Worm (Caenorhabditis elegans) whole organism, midembryonic: ENCODE results near the gene C13E3.1.

Experiments
- T22C8.4 ChIP-seq: fragments of 200-800 bp; sonication (Bioruptor generic); IDR thresholded peaks from 2 replicates; pipeline ENCODE4 v1.3.6; 2022; ENCODE audit warnings: missing genetic modification characterization, missing compliant biosample characterization
- cog-1 ChIP-seq: sonication (generic microtip); optimal IDR thresholded peaks from 2 replicates; lab custom pipeline; 2016; ENCODE audit warnings: missing genetic modification characterization, missing compliant biosample characterization
- flt-1 ChIP-seq: fragments of 200-800 bp; sonication (Bioruptor generic); IDR thresholded peaks from 2 replicates; pipeline ENCODE4 v1.3.6; 2022; ENCODE audit warnings: missing genetic modification characterization, missing compliant biosample characterization
- klf-2 ChIP-seq: fragments of 200-800 bp; sonication (Bioruptor generic); conservative IDR thresholded peaks from 2 replicates; pipeline ENCODE4 v1.3.6; 2022; ENCODE audit warnings: missing genetic modification reagents, missing genetic modification characterization, missing compliant biosample characterization
- med-1 ChIP-seq: sonication (generic microtip); optimal IDR thresholded peaks from 2 replicates; lab custom pipeline; 2017; ENCODE audit warnings: missing genetic modification characterization, mild to moderate bottlenecking, missing compliant biosample characterization, antibody characterized with exemption, missing genetic modification reagents; ENCODE audit not compliant: insufficient read depth
- ref-1 ChIP-seq: fragments of 200-800 bp; sonication (Bioruptor generic); conservative IDR thresholded peaks from 2 replicates; pipeline ENCODE4 v1.3.6; 2022; ENCODE audit warnings: missing genetic modification reagents, missing genetic modification characterization, missing compliant biosample characterization
- tab-1 ChIP-seq: fragments of 200-800 bp; sonication (Bioruptor generic); IDR thresholded peaks from 2 replicates; pipeline ENCODE4 v1.3.6; 2022; ENCODE audit warnings: missing genetic modification characterization, missing compliant biosample characterization
- ztf-23 ChIP-seq: fragments of 200-800 bp; sonication (Bioruptor generic); IDR thresholded peaks from 2 replicates; pipeline ENCODE4 v1.3.6; 2022; ENCODE audit warnings: missing genetic modification reagents, missing genetic modification characterization, missing compliant biosample characterization
- ztf-29 ChIP-seq: fragments of 200-800 bp; sonication (Bioruptor generic); IDR thresholded peaks from 2 replicates; pipeline ENCODE4 v1.3.6; 2022; ENCODE audit warnings: missing genetic modification reagents, missing genetic modification characterization, missing compliant biosample characterization

Gene C13E3.1

DNA sequence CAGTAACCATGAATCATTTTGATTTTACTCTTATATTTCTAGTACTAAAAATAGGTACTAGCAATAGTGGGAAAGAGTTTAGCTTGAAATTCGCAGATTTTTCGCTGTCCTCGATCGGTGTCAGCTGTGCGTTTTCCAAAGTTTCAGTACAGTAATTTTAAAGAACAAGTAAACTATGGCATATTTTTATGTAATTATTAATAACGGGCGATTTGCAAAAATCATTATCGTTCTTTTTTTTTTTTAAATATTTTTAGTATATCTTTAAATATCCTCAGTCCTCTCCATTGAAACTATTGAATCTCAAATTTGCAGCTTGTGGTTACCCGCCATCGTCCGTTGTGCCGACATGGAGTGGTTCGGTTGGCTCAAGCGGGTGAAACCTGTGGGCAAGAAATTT, at the start of gene C13E3.1:
Gene C13E3.1, plus strand, starts transcription at position 301 of the 400 bp plus-strand sequence.
- TF ChIP-seq klf-2 (GFP tag; lab: Robert Waterston, UW) = no peak
- no peak for TF ChIP-seq T22C8.4
- TF ChIP-seq tab-1 (GFP tag; lab: Robert Waterston, UW) = no peak
- no peak for TF ChIP-seq ref-1 (GFP tag; lab: Robert Waterston, UW)
- TF ChIP-seq ztf-23 = no peak
- no peak for TF ChIP-seq med-1 (GFP tag; lab: Kevin White, UChicago)

DNA sequence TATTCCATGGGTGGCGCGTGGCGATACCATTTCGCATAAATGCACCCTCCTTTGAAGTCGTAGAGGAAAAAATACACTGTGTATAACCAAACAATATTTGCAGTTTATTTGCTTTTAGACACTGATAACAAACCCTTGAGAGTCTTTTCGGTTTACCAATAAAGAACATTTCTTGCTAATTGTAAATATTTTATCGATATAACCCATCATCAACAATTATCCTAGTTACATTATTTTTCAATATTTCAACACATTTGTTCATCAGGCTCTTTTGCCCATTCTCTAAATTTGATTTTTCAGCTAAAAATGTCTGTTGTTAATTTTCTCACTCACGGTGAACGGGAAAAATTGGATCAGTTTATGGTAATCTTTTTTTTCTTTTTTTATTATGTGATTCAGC, 48.9 kb upstream of the C13E3.1 start, which contains the start of gene ubc-23:
Gene ubc-23, plus strand, starts transcription at position 301 of the 400 bp plus-strand sequence.
- TF ChIP-seq cog-1 (tag; lab: Kevin White, UChicago) = no peak
- no peak for TF ChIP-seq ztf-29
- no peak for TF ChIP-seq klf-2 (GFP tag; lab: Robert Waterston, UW)
- no peak for TF ChIP-seq med-1 (GFP tag; lab: Kevin White, UChicago)
- TF ChIP-seq ztf-23 = no peak
- TF ChIP-seq flt-1 = no peak

ce11 chrX:8846447-8847237, 46.3 kb upstream of the C13E3.1 start, which contains the start of gene C28G1.10:
C28G1.10 (plus strand) TSS chrX:8847122.
- TF ChIP-seq flt-1 (no peak), cog-1 (tag; lab: Kevin White, UChicago) (no peak), ztf-23 (no peak), ref-1 (GFP tag; lab: Robert Waterston, UW) (no peak), klf-2 (GFP tag; lab: Robert Waterston, UW) (peak; percentile 61; the same call in 1 of the 2 replicates)

DNA sequence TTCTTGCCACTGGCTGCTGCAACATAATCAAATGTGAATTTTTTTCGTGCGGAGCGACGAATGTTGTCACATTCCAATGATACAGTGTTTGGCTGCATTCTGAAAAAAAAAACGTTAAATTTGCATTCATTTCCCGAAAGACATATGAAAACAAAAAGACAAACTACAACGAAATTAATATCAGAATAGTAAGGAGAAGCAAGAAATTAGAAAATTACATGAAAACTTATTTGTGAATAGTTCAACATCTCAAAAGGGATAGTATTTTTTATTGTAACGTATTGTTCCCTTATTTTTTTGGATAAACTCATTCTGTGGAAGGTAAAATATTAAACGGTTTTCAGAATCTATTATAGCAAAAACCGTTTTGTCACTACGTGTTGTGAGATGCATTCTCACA, 39.4 kb upstream of the C13E3.1 start, which contains the start of gene sprp-4:
Gene sprp-4, minus strand, starts transcription at position 101 of the 400 bp plus-strand sequence.
- TF ChIP-seq flt-1 (no peak), ref-1 (GFP tag; lab: Robert Waterston, UW) (no peak), cog-1 (tag; lab: Kevin White, UChicago) (no peak), ztf-23 (no peak), med-1 (GFP tag; lab: Kevin White, UChicago) (no peak), klf-2 (GFP tag; lab: Robert Waterston, UW) (no peak), T22C8.4 (no peak), tab-1 (GFP tag; lab: Robert Waterston, UW) (no peak)

- TF ChIP-seq ref-1 (GFP tag; lab: Robert Waterston, UW) (no peak), cog-1 (tag; lab: Kevin White, UChicago) (no peak), ztf-29 (no peak), flt-1 (no peak), ztf-23 (no peak), T22C8.4 (no peak), med-1 (GFP tag; lab: Kevin White, UChicago) (no peak)
Measured at ce11 chrX:8854409-8854808, 38.5 kb upstream of the C13E3.1 start.

DNA sequence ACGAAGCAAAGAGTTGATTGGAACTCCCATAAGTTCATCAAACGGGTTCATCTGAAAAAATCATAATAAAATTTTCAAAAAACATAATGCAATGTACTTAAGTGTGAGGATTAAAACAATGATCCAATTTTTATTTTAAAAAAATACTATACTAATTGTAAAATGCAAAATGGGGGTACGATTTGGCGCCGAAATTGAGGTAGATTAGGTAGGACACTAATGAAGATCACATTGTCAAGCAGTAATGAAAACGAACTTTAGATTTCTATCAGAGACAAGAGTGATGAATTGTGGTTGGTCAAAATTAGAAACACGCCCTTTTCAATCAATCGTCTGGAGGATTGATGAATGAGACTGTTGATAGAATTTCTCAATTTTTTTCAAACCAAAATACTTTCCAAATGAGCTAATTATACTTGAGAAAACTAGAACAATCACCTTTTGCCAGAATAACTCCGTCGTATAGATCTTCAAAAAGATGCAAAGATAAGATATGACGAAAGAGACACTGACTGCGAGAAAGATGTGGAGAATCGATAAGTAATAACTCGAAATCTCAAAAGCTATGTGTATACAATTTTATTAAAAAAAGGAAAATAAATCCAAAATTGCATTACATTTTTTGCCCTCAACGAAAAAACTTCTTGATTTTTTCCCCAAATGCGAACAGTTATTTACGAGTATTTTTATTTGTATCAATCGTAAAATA, 34.9 kb upstream of the C13E3.1 start, which contains the start of gene C06E2.5:
Gene C06E2.5, minus strand, starts transcription at position 51 of the 709 bp plus-strand sequence.
- TF ChIP-seq klf-2 (GFP tag; lab: Robert Waterston, UW) (no peak), med-1 (GFP tag; lab: Kevin White, UChicago) (no peak), tab-1 (GFP tag; lab: Robert Waterston, UW) (no peak), T22C8.4 (no peak), ztf-23 (no peak), ref-1 (GFP tag; lab: Robert Waterston, UW) (no peak), cog-1 (tag; lab: Kevin White, UChicago) (no peak), ztf-29 (no peak)

DNA sequence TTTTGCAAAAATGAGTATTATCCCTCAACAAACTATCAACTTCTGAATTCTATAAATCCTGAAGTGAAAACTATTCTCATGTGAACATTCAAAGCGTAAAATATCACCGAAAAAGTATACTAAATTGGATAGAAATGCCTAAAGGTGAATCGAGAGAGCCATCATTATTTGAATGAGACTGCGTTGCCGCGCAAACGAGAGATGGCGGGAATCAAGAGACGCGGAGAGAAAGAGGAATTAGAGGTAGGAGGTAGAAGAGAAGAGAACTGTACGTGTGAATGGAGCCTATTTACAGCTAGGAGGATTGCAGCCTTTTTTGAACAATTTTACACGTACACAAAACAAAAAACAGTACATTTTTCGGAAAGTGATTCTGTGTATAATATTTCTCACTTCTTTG, 33.4 kb upstream of the C13E3.1 start:
- no peak for TF ChIP-seq flt-1
- no peak for TF ChIP-seq med-1 (GFP tag; lab: Kevin White, UChicago)
- TF ChIP-seq T22C8.4 = no peak
- no peak for TF ChIP-seq cog-1 (tag; lab: Kevin White, UChicago)
- TF ChIP-seq ztf-29 = no peak
- TF ChIP-seq tab-1 (GFP tag; lab: Robert Waterston, UW) = no peak
- no peak for TF ChIP-seq ref-1 (GFP tag; lab: Robert Waterston, UW)
- TF ChIP-seq ztf-23 = no peak
- no peak for TF ChIP-seq klf-2 (GFP tag; lab: Robert Waterston, UW)

- no peak for TF ChIP-seq tab-1 (GFP tag; lab: Robert Waterston, UW)
- TF ChIP-seq ref-1 (GFP tag; lab: Robert Waterston, UW) = no peak
- TF ChIP-seq cog-1 (tag; lab: Kevin White, UChicago) = no peak
- TF ChIP-seq ztf-23 = no peak
- no peak for TF ChIP-seq ztf-29
- TF ChIP-seq T22C8.4 = no peak
- TF ChIP-seq med-1 (GFP tag; lab: Kevin White, UChicago) = no peak
- TF ChIP-seq klf-2 (GFP tag; lab: Robert Waterston, UW) = no peak
- TF ChIP-seq flt-1 = no peak
Measured at ce11 chrX:8860958-8861357, 31.9 kb upstream of the C13E3.1 start, which contains the start of gene C06E2.9. C06E2.9 (plus strand) TSS chrX:8861258.

ce11 chrX:8866563-8866962, 26.3 kb upstream of the C13E3.1 start, which contains the start of gene ins-9:
ins-9 (minus strand) TSS chrX:8866663.
- no peak for TF ChIP-seq ztf-23
- TF ChIP-seq T22C8.4 = no peak
- TF ChIP-seq ztf-29 = no peak
- TF ChIP-seq ref-1 (GFP tag; lab: Robert Waterston, UW) = no peak
- no peak for TF ChIP-seq med-1 (GFP tag; lab: Kevin White, UChicago)
- no peak for TF ChIP-seq klf-2 (GFP tag; lab: Robert Waterston, UW)
- TF ChIP-seq cog-1 (tag; lab: Kevin White, UChicago) = no peak
- no peak for TF ChIP-seq flt-1
- no peak for TF ChIP-seq tab-1 (GFP tag; lab: Robert Waterston, UW)
